Fruit fly (Drosophila melanogaster) whole organism, embryonic: ENCODE data around the gene CG4301.

ENCODE experiments used
- Ada2b ChIP-seq: fragments of 200-800 bp; sonication (Bioruptor generic); IDR thresholded peaks from 2 replicates; pipeline ENCODE4 v1.3.6; 2022; ENCODE audit warnings: missing biosample characterization, missing genetic modification characterization
- BEAF-32 ChIP-seq: fragments of 200-800 bp; sonication (Bioruptor generic); optimal IDR thresholded peaks from 3 replicates; lab custom pipeline; 2017; ENCODE audit warnings: missing biosample characterization, missing genetic modification characterization, mild to moderate bottlenecking, moderate library complexity, missing genetic modification reagents
- BtbVII ChIP-seq: fragments of 200-800 bp; sonication (Bioruptor generic); optimal IDR thresholded peaks from 3 replicates; lab custom pipeline; 2017; ENCODE audit warnings: missing biosample characterization, mild to moderate bottlenecking, missing genetic modification characterization
- CG10959 ChIP-seq: fragments of 200-800 bp; sonication (Bioruptor generic); IDR thresholded peaks from 2 replicates; pipeline ENCODE4 v1.3.6; 2022; ENCODE audit warnings: missing biosample characterization, missing genetic modification characterization
- CG12155 ChIP-seq: fragments of 200-800 bp; sonication (Bioruptor generic); optimal IDR thresholded peaks from 3 replicates; lab custom pipeline; 2016; ENCODE audit warnings: missing biosample characterization, missing genetic modification characterization
- CG13123 ChIP-seq: fragments of 200-800 bp; sonication (Bioruptor generic); optimal IDR thresholded peaks from 2 replicates; lab custom pipeline; 2016; ENCODE audit warnings: missing biosample characterization, missing genetic modification characterization
- CG13424 ChIP-seq: fragments of 200-800 bp; sonication (Bioruptor generic); optimal IDR thresholded peaks from 2 replicates; lab custom pipeline; 2019; ENCODE audit warnings: missing biosample characterization, mild to moderate bottlenecking, missing genetic modification characterization, moderate library complexity
- CG15514 ChIP-seq: fragments of 200-800 bp; sonication (Bioruptor generic); optimal IDR thresholded peaks from 3 replicates; lab custom pipeline; 2017; ENCODE audit warnings: missing biosample characterization, missing genetic modification characterization, mild to moderate bottlenecking, moderate library complexity, missing genetic modification reagents
- CG16813 ChIP-seq: fragments of 200-800 bp; sonication (Bioruptor generic); IDR thresholded peaks from 3 replicates; pipeline ENCODE4 v1.3.6; 2022; ENCODE audit warnings: missing biosample characterization, missing genetic modification characterization; ENCODE audit not compliant: partially characterized antibody
- CG16863 ChIP-seq: fragments of 200-800 bp; sonication (Bioruptor generic); optimal IDR thresholded peaks from 3 replicates; lab custom pipeline; 2016; ENCODE audit warnings: missing biosample characterization, missing genetic modification characterization
- CG17359 ChIP-seq: fragments of 200-800 bp; sonication (Bioruptor generic); optimal IDR thresholded peaks from 3 replicates; lab custom pipeline; 2018; ENCODE audit warnings: missing biosample characterization, mild to moderate bottlenecking, missing genetic modification characterization, moderate library complexity
- CG17361 ChIP-seq: fragments of 200-800 bp; sonication (Bioruptor generic); IDR thresholded peaks from 3 replicates; pipeline ENCODE4 v1.3.6; 2022; ENCODE audit warnings: missing biosample characterization, missing genetic modification characterization
- CG17612 ChIP-seq: fragments of 200-800 bp; sonication (Bioruptor generic); IDR thresholded peaks from 2 replicates; pipeline ENCODE4 v1.3.6; 2022; ENCODE audit warnings: missing biosample characterization, missing genetic modification characterization
- CG18476 ChIP-seq: fragments of 200-800 bp; sonication (Bioruptor generic); optimal IDR thresholded peaks from 2 replicates; lab custom pipeline; 2016; ENCODE audit warnings: missing biosample characterization, mild to moderate bottlenecking, missing genetic modification characterization
- CG42726 ChIP-seq: fragments of 200-800 bp; sonication (Bioruptor generic); IDR thresholded peaks from 2 replicates; pipeline ENCODE4 v1.3.6; 2022; ENCODE audit warnings: missing biosample characterization, missing genetic modification characterization; ENCODE audit not compliant: partially characterized antibody
- CG43689 ChIP-seq: fragments of 200-800 bp; sonication (Bioruptor generic); IDR thresholded peaks from 2 replicates; pipeline ENCODE4 v1.3.6; 2022; ENCODE audit warnings: missing biosample characterization, missing genetic modification characterization
- CG7271 ChIP-seq: fragments of 200-800 bp; sonication (Bioruptor generic); optimal IDR thresholded peaks from 2 replicates; lab custom pipeline; 2018; ENCODE audit warnings: missing biosample characterization, mild to moderate bottlenecking, missing genetic modification characterization, moderate library complexity
- CG7963 ChIP-seq: fragments of 200-800 bp; sonication (Bioruptor generic); IDR thresholded peaks from 3 replicates; pipeline ENCODE4 v1.3.6; 2022; ENCODE audit warnings: missing biosample characterization, missing genetic modification characterization; ENCODE audit not compliant: partially characterized antibody
- CHES-1-like ChIP-seq: fragments of 200-800 bp; sonication (Bioruptor generic); optimal IDR thresholded peaks from 2 replicates; lab custom pipeline; 2016; ENCODE audit warnings: missing biosample characterization, missing genetic modification characterization
- Dfd ChIP-seq, 2 experiments: fragments of >200 bp; optimal IDR thresholded peaks; 2 replicates each; lab custom pipeline; 2017; ENCODE audit warnings: missing biosample characterization in 2 of 2, missing genetic modification characterization in 2 of 2
- E2f2 ChIP-seq: fragments of 200-800 bp; sonication (Bioruptor generic); IDR thresholded peaks from 2 replicates; pipeline ENCODE4 v1.3.6; 2022; ENCODE audit warnings: missing biosample characterization, missing genetic modification characterization
- Hmr ChIP-seq: fragments of 200-800 bp; sonication (Bioruptor generic); optimal IDR thresholded peaks from 3 replicates; lab custom pipeline; 2017; ENCODE audit warnings: mild to moderate bottlenecking, missing biosample characterization, missing genetic modification reagents, missing genetic modification characterization
- Hr39 ChIP-seq: fragments of >200 bp; optimal IDR thresholded peaks from 2 replicates; lab custom pipeline; 2017
- Hsf ChIP-seq: fragments of 200-800 bp; sonication (Bioruptor generic); optimal IDR thresholded peaks from 3 replicates; lab custom pipeline; 2016; ENCODE audit warnings: missing biosample characterization, missing genetic modification characterization
- NfI ChIP-seq: fragments of 200-800 bp; sonication (Bioruptor generic); optimal IDR thresholded peaks from 3 replicates; lab custom pipeline; 2018; ENCODE audit warnings: missing biosample characterization, mild to moderate bottlenecking, missing genetic modification characterization, moderate library complexity
- Sin3A ChIP-seq: fragments of >200 bp; optimal IDR thresholded peaks from 2 replicates; lab custom pipeline; 2018
- Sox100B ChIP-seq: fragments of 200-800 bp; sonication (Bioruptor generic); optimal IDR thresholded peaks from 3 replicates; lab custom pipeline; 2018; ENCODE audit warnings: missing biosample characterization, mild to moderate bottlenecking, missing genetic modification characterization
- ab ChIP-seq: fragments of 200-800 bp; sonication (Bioruptor generic); optimal IDR thresholded peaks from 2 replicates; lab custom pipeline; 2016; ENCODE audit warnings: missing biosample characterization, missing genetic modification characterization
- abd-A ChIP-seq: fragments of 200-800 bp; sonication (Bioruptor generic); optimal IDR thresholded peaks from 3 replicates; lab custom pipeline; 2019; ENCODE audit warnings: missing biosample characterization, mild to moderate bottlenecking, missing genetic modification characterization, moderate library complexity
- bigmax ChIP-seq: fragments of 200-800 bp; sonication (Bioruptor generic); optimal IDR thresholded peaks from 2 replicates; lab custom pipeline; 2018; ENCODE audit warnings: missing biosample characterization, mild to moderate bottlenecking, missing genetic modification characterization
- corto ChIP-seq: fragments of 200-800 bp; sonication (Bioruptor generic); optimal IDR thresholded peaks from 2 replicates; lab custom pipeline; 2016; ENCODE audit warnings: missing biosample characterization, mild to moderate bottlenecking, missing genetic modification characterization, moderate library complexity
- crol ChIP-seq: fragments of 200-800 bp; sonication (Bioruptor generic); IDR thresholded peaks from 2 replicates; pipeline ENCODE4 v1.3.6; 2022; ENCODE audit warnings: missing biosample characterization, missing genetic modification characterization
- crp ChIP-seq, 2 experiments: fragments of 200-800 bp; sonication (Bioruptor generic); optimal IDR thresholded peaks; 2 replicates in 1 of 2; 3 replicates in 1 of 2; lab custom pipeline; 2017; ENCODE audit warnings: missing biosample characterization in 2 of 2, missing genetic modification characterization in 2 of 2, mild to moderate bottlenecking in 1 of 2, moderate library complexity in 1 of 2
- dan ChIP-seq: fragments of 200-800 bp; sonication (Bioruptor generic); IDR thresholded peaks from 2 replicates; pipeline ENCODE4 v1.3.6; 2022; ENCODE audit warnings: missing biosample characterization, missing genetic modification characterization
- disco-r ChIP-seq: fragments of 200-800 bp; sonication (Bioruptor generic); optimal IDR thresholded peaks from 2 replicates; lab custom pipeline; 2016; ENCODE audit warnings: missing biosample characterization, missing genetic modification characterization
- her ChIP-seq: fragments of 200-800 bp; sonication (Bioruptor generic); optimal IDR thresholded peaks from 2 replicates; lab custom pipeline; 2016; ENCODE audit warnings: missing biosample characterization, missing genetic modification characterization
- maf-S ChIP-seq: fragments of 200-800 bp; sonication (Bioruptor generic); optimal IDR thresholded peaks from 2 replicates; lab custom pipeline; 2016; ENCODE audit warnings: missing biosample characterization, missing genetic modification characterization
- mirr ChIP-seq: fragments of 200-800 bp; sonication (Bioruptor generic); optimal IDR thresholded peaks from 3 replicates; lab custom pipeline; 2018; ENCODE audit warnings: missing biosample characterization, mild to moderate bottlenecking, missing genetic modification characterization
- nerfin-1 ChIP-seq: fragments of 200-800 bp; sonication (Bioruptor generic); optimal IDR thresholded peaks from 3 replicates; lab custom pipeline; 2019; ENCODE audit warnings: missing biosample characterization, mild to moderate bottlenecking, missing genetic modification characterization, moderate library complexity
- nom ChIP-seq: fragments of 200-800 bp; sonication (Bioruptor generic); optimal IDR thresholded peaks from 2 replicates; lab custom pipeline; 2017; ENCODE audit warnings: missing biosample characterization, missing genetic modification characterization, mild to moderate bottlenecking, moderate library complexity, missing genetic modification reagents
- org-1 ChIP-seq: fragments of 200-800 bp; sonication (Bioruptor generic); optimal IDR thresholded peaks from 2 replicates; lab custom pipeline; 2017; ENCODE audit warnings: missing biosample characterization, missing genetic modification characterization
- p53 ChIP-seq: fragments of 200-800 bp; sonication (Bioruptor generic); optimal IDR thresholded peaks from 2 replicates; lab custom pipeline; 2016; ENCODE audit warnings: missing biosample characterization, missing genetic modification characterization
- pan ChIP-seq, 4 experiments: fragments of >200 bp in 3 of 4; fragments of 200-800 bp in 1 of 4; sonication (Bioruptor generic) in 1 of 4; optimal IDR thresholded peaks in 3 of 4; IDR thresholded peaks in 1 of 4; 2 replicates each; pipeline versions ENCODE4 v1.3.6 to Lab custom; 2017 to 2022; ENCODE audit warnings: missing biosample characterization in 2 of 4, missing genetic modification characterization in 2 of 4, mixed read lengths in 1 of 4
- pzg ChIP-seq: fragments of 200-800 bp; sonication (Bioruptor generic); optimal IDR thresholded peaks from 3 replicates; lab custom pipeline; 2018; ENCODE audit warnings: missing biosample characterization, mild to moderate bottlenecking, missing genetic modification characterization, moderate library complexity
- ro ChIP-seq: fragments of 200-800 bp; sonication (Bioruptor generic); IDR thresholded peaks from 2 replicates; pipeline ENCODE4 v1.3.6; 2022; ENCODE audit warnings: missing biosample characterization, missing genetic modification characterization
- ttk ChIP-seq: fragments of 200-800 bp; sonication (Bioruptor generic); IDR thresholded peaks from 2 replicates; pipeline ENCODE4 v2.1.2; 2022; ENCODE audit warnings: missing biosample characterization, missing genetic modification characterization
- unpg ChIP-seq: fragments of 200-800 bp; sonication (Bioruptor generic); optimal IDR thresholded peaks from 3 replicates; lab custom pipeline; 2018; ENCODE audit warnings: missing biosample characterization, mild to moderate bottlenecking, missing genetic modification characterization, moderate library complexity
- zen ChIP-seq: fragments of 200-800 bp; sonication (Bioruptor generic); optimal IDR thresholded peaks from 3 replicates; lab custom pipeline; 2018; ENCODE audit warnings: missing biosample characterization, mild to moderate bottlenecking, missing genetic modification characterization, moderate library complexity
- zfh1 ChIP-seq: fragments of 200-800 bp; sonication (Bioruptor generic); IDR thresholded peaks from 3 replicates; pipeline ENCODE4 v1.3.6; 2022; ENCODE audit warnings: missing biosample characterization, missing genetic modification characterization

CG4301 gene

dm6 chrX:16358670-16359320 is 46.5 kb upstream of the CG4301 start, which contains the start of the genes U2af50 and PIG-Q (continued):
- TF ChIP-seq CG13123 (GFP tag; lab: Kevin White, UChicago) (peak; percentile 85), p53 (GFP tag; lab: Kevin White, UChicago) (no peak), CG15514 (GFP tag; lab: Kevin White, UChicago) (peak; percentile 85), CHES-1-like (peak; percentile 63), CG17359 (peak; percentile 93), dan (no peak), Sox100B (GFP tag; lab: Kevin White, UChicago) (peak; percentile 90), pan (optimal IDR thresholded peaks at IDR 0.05; lab: Kevin White, UChicago) (no peak), pan (GFP tag; optimal IDR thresholded peaks at IDR 0.05 in 1 of 2, IDR thresholded peaks at IDR 0.05 in 1 of 2) (peak in 1 of 2 experiments; percentile 92), BEAF-32 (GFP tag; lab: Kevin White, UChicago) (peak; percentile 63), maf-S (GFP tag; lab: Kevin White, UChicago) (peak; percentile 53), NfI (peak; percentile 93), CG42726 (GFP tag; lab: Robert Waterston, UW) (no peak), CG43689 (GFP tag; lab: Robert Waterston, UW) (no peak), her (no peak), mirr (GFP tag; lab: Kevin White, UChicago) (no peak), CG17361 (peak; percentile 97), ab (GFP tag; lab: Kevin White, UChicago) (peak; percentile 66), Ada2b (peak; percentile 93), CG7963 (no peak), CG7271 (tag; lab: Kevin White, UChicago) (peak; percentile 84), unpg (GFP tag; lab: Kevin White, UChicago) (peak; percentile 95), CG17612 (no peak; the same call in none of the 2 replicates), CG12155 (peak; percentile 89), CG10959 (GFP tag; lab: Robert Waterston, UW) (peak; percentile 87), Hsf (GFP tag; lab: Kevin White, UChicago) (peak; percentile 75), corto (GFP tag; lab: Kevin White, UChicago) (no peak), CG16863 (GFP tag; lab: Kevin White, UChicago) (peak; percentile 33), crp (GFP tag; optimal IDR thresholded peaks at IDR 0.05; lab: Kevin White, UChicago) (peak in 1 of 2 experiments; percentile 48), disco-r (GFP tag; lab: Kevin White, UChicago) (peak; percentile 15), Hr39 (lab: Kevin White, UChicago) (no peak), ttk (GFP tag; lab: Robert Waterston, UW) (no peak; the same call in 1 of the 2 replicates), Sin3A (lab: Kevin White, UChicago) (no peak), ro (GFP tag; lab: Robert Waterston, UW) (peak; percentile 82), crol (GFP tag; lab: Robert Waterston, UW) (no peak; the same call in 1 of the 2 replicates), CG18476 (GFP tag; lab: Kevin White, UChicago) (peak; percentile 84), nom (GFP tag; lab: Kevin White, UChicago) (peak; percentile 78), pzg (GFP tag; lab: Kevin White, UChicago) (peak; percentile 51), E2f2 (GFP tag; lab: Robert Waterston, UW) (peak; percentile 71), zfh1 (peak; percentile 93), org-1 (GFP tag; lab: Kevin White, UChicago) (peak; percentile 84), BtbVII (GFP tag; lab: Kevin White, UChicago) (peak; percentile 90), bigmax (peak; percentile 15), Hmr (GFP tag; lab: Kevin White, UChicago) (no peak), nerfin-1 (peak; percentile 90), abd-A (tag; lab: Kevin White, UChicago) (no peak), Dfd (GFP tag; optimal IDR thresholded peaks at IDR 0.05; lab: Kevin White, UChicago) (no peak), CG13424 (peak; percentile 95), zen (tag; lab: Kevin White, UChicago) (peak; percentile 95), CG16813 (GFP tag; lab: Robert Waterston, UW) (peak; percentile 59)
